Worm (Caenorhabditis elegans): Measurements from ENCODE around the gene F59F5.3.

DNA sequence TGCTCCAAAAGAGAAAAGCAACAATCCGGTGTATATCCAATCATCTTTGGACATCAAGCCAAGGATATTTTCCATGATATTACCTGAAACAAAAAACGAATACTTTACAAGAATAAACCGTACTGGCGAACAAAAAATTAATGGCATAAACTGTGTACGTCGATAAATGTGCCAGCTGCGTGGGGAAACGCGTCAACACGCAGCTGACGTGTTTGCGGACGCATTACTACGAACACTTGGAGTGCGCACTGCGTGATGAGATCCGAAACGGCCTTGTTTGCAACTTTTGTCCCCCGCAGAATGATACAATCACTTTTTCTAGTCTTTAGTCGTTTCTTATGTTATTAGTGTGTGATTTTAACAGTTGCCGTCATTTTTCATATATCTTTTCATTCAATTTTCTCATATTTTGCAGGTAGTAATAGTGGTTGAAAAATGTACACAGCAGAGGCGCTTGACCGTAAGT, 17.7 kb downstream of the F59F5.3 start, which contains the start of the genes mboa-7 and git-1:
- TF ChIP-seq Y116A8C.19 (tag; optimal IDR thresholded peaks at IDR 0.05; ENCODE audit: borderline replicate concordance), result no peak
- peak; percentile 79 for TF ChIP-seq snu-23 (GFP tag; optimal IDR thresholded peaks at IDR 0.05)
- TF ChIP-seq nhr-76 (tag; optimal IDR thresholded peaks at IDR 0.05), result no peak
